Fruit fly (Drosophila melanogaster) whole organism, embryonic: ENCODE measurements around the gene CG9919.

ENCODE experiments used
- CG10321 ChIP-seq: fragments of 200-800 bp; sonication (Bioruptor generic); IDR thresholded peaks from 2 replicates; pipeline ENCODE4 v1.3.6; 2022; ENCODE audit warnings: missing biosample characterization, missing genetic modification characterization
- CG11085 ChIP-seq: fragments of 200-800 bp; sonication (Bioruptor generic); IDR thresholded peaks from 2 replicates; pipeline ENCODE4 v1.3.6; 2022; ENCODE audit warnings: missing biosample characterization, missing genetic modification characterization
- CG6689 ChIP-seq: fragments of 200-800 bp; sonication (Bioruptor generic); IDR thresholded peaks from 2 replicates; pipeline ENCODE4 v1.3.6; 2022; ENCODE audit warnings: missing biosample characterization, missing genetic modification characterization
- Dll ChIP-seq: fragments of 200-800 bp; sonication (Bioruptor generic); IDR thresholded peaks from 4 replicates; pipeline ENCODE4 v1.3.6; 2022; ENCODE audit warnings: missing biosample characterization, missing genetic modification characterization; ENCODE audit not compliant: partially characterized antibody
- amos ChIP-seq: fragments of 200-800 bp; sonication (Bioruptor generic); IDR thresholded peaks from 2 replicates; pipeline ENCODE4 v1.3.6; 2022; ENCODE audit warnings: missing biosample characterization, missing genetic modification characterization; ENCODE audit not compliant: partially characterized antibody
- br ChIP-seq: fragments of >200 bp; optimal IDR thresholded peaks from 2 replicates; lab custom pipeline; 2017
- gcm2 ChIP-seq: fragments of 200-800 bp; sonication (Bioruptor generic); optimal IDR thresholded peaks from 2 replicates; lab custom pipeline; 2016; ENCODE audit warnings: missing biosample characterization, missing genetic modification characterization
- gsb ChIP-seq: fragments of 200-800 bp; sonication (Bioruptor generic); IDR thresholded peaks from 2 replicates; pipeline ENCODE4 v1.3.6; 2022; ENCODE audit warnings: missing biosample characterization, missing genetic modification characterization
- unc-4 ChIP-seq: fragments of 200-800 bp; sonication (Bioruptor generic); IDR thresholded peaks from 2 replicates; pipeline ENCODE4 v1.3.6; 2022; ENCODE audit warnings: missing biosample characterization, missing genetic modification characterization; ENCODE audit not compliant: partially characterized antibody

- TF ChIP-seq br (lab: Kevin White, UChicago): no peak
- TF ChIP-seq Dll: no peak
- no peak for TF ChIP-seq unc-4 (GFP tag; lab: Robert Waterston, UW)
- no peak for TF ChIP-seq gcm2 (GFP tag; lab: Kevin White, UChicago)
- TF ChIP-seq CG11085 (GFP tag; lab: Robert Waterston, UW): no peak
- TF ChIP-seq amos (GFP tag; lab: Robert Waterston, UW): no peak
- TF ChIP-seq gsb (GFP tag; lab: Robert Waterston, UW): no peak
- TF ChIP-seq CG6689 (GFP tag; lab: Robert Waterston, UW): no peak
- TF ChIP-seq CG10321: no peak
Observed at dm6 chrX:16330659-16331058, at the start of gene CG9919.
